Worm (Caenorhabditis elegans) whole organism, midembryonic: ENCODE results near the gene ZK930.4.

ENCODE experiments used
- cog-1 ChIP-seq: sonication (generic microtip); optimal IDR thresholded peaks from 2 replicates; lab custom pipeline; 2016; ENCODE audit warnings: missing genetic modification characterization, missing compliant biosample characterization
- flt-1 ChIP-seq: fragments of 200-800 bp; sonication (Bioruptor generic); IDR thresholded peaks from 2 replicates; pipeline ENCODE4 v1.3.6; 2022; ENCODE audit warnings: missing genetic modification characterization, missing compliant biosample characterization
- klf-2 ChIP-seq: fragments of 200-800 bp; sonication (Bioruptor generic); conservative IDR thresholded peaks from 2 replicates; pipeline ENCODE4 v1.3.6; 2022; ENCODE audit warnings: missing genetic modification reagents, missing genetic modification characterization, missing compliant biosample characterization
- med-1 ChIP-seq: sonication (generic microtip); optimal IDR thresholded peaks from 2 replicates; lab custom pipeline; 2017; ENCODE audit warnings: missing genetic modification characterization, mild to moderate bottlenecking, missing compliant biosample characterization, antibody characterized with exemption, missing genetic modification reagents; ENCODE audit not compliant: insufficient read depth
- ztf-23 ChIP-seq: fragments of 200-800 bp; sonication (Bioruptor generic); IDR thresholded peaks from 2 replicates; pipeline ENCODE4 v1.3.6; 2022; ENCODE audit warnings: missing genetic modification reagents, missing genetic modification characterization, missing compliant biosample characterization

ce11 chrII:11906217-11906616 is at the start of gene ZK930.4:
- no peak for TF ChIP-seq flt-1
- no peak for TF ChIP-seq cog-1
- TF ChIP-seq med-1 (GFP tag; lab: Kevin White, UChicago): no peak
- TF ChIP-seq ztf-23 (GFP tag; lab: Robert Waterston, UW): no peak
- no peak for TF ChIP-seq klf-2 (GFP tag; lab: Robert Waterston, UW)
